Worm (Caenorhabditis elegans) whole organism, L3 larva: ENCODE results near the gene cyp-35A2.

Experiments
- R02D3.7 ChIP-seq: fragments of 150-350 bp; optimal IDR thresholded peaks from 2 replicates; lab custom pipeline; 2014; ENCODE audit warnings: missing biosample characterization, missing genetic modification characterization
- egl-27 ChIP-seq: sonication (generic microtip); optimal IDR thresholded peaks from 4 replicates; lab custom pipeline; 2017; ENCODE audit warnings: missing biosample characterization, missing genetic modification reagents, missing genetic modification characterization
- fkh-2 ChIP-seq: fragments of 150-350 bp; optimal IDR thresholded peaks from 2 replicates; lab custom pipeline; 2014; ENCODE audit warnings: missing biosample characterization, missing genetic modification reagents, missing genetic modification characterization
- hmg-11 ChIP-seq: sonication (generic microtip); optimal IDR thresholded peaks from 2 replicates; lab custom pipeline; 2016; ENCODE audit warnings: missing genetic modification characterization, missing compliant biosample characterization
- nhr-11 ChIP-seq: fragments of 150-350 bp; optimal IDR thresholded peaks from 2 replicates; lab custom pipeline; 2014; ENCODE audit warnings: missing biosample characterization, missing genetic modification characterization
- nhr-12 ChIP-seq: fragments of 150-350 bp; optimal IDR thresholded peaks from 2 replicates; lab custom pipeline; 2014; ENCODE audit warnings: missing biosample characterization, missing genetic modification characterization
- nhr-77 ChIP-seq: fragments of 150-350 bp; optimal IDR thresholded peaks from 2 replicates; lab custom pipeline; 2014; ENCODE audit warnings: missing biosample characterization, missing genetic modification characterization
- pha-4 ChIP-seq: fragments of 150-350 bp; optimal IDR thresholded peaks from 2 replicates; lab custom pipeline; 2014; ENCODE audit warnings: missing biosample characterization, missing genetic modification reagents, missing genetic modification characterization
- skn-1 ChIP-seq: fragments of 150-350 bp; optimal IDR thresholded peaks from 2 replicates; lab custom pipeline; 2014; ENCODE audit warnings: missing biosample characterization, missing genetic modification characterization
- unc-62 ChIP-seq: fragments of 150-350 bp; sonication (generic microtip); optimal IDR thresholded peaks from 4 replicates; lab custom pipeline; 2014; ENCODE audit warnings: missing biosample characterization, missing genetic modification reagents, missing genetic modification characterization
- zag-1 ChIP-seq: fragments of 150-350 bp; optimal IDR thresholded peaks from 2 replicates; lab custom pipeline; 2014; ENCODE audit warnings: missing biosample characterization, missing genetic modification characterization
- ztf-11 ChIP-seq: fragments of 150-350 bp; optimal IDR thresholded peaks from 2 replicates; lab custom pipeline; 2014; ENCODE audit warnings: missing biosample characterization, missing genetic modification characterization

DNA sequence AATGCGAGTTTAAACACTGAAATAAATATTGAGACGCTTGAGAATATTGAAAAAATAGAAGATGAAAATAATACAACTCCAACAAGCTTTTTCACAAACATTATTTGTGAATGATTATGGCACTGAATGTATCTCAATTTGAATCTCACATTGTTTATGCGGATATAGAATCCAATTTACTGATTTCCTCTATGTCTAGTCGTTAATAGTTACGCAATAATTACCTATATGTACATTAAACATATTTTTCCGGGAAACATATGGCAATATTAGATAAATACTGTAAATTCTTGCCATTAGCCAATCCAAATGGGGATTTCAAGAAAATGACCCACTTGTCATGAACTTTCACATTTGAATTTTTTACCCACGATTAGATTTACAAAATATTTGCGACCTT lies 31.4 kb upstream of the cyp-35A2 start, which contains the start of gene srx-9:
- no peak for TF ChIP-seq unc-62 (GFP tag; lab: Kevin White, UChicago)
- no peak for TF ChIP-seq nhr-11 (tag; lab: Kevin White, UChicago)
- no peak for TF ChIP-seq egl-27 (tag; lab: Kevin White, UChicago)
- TF ChIP-seq skn-1 (tag; lab: Kevin White, UChicago) = no peak
- no peak for TF ChIP-seq R02D3.7 (tag; lab: Kevin White, UChicago)
- TF ChIP-seq zag-1 (tag; lab: Kevin White, UChicago) = no peak
- TF ChIP-seq nhr-77 (tag; lab: Kevin White, UChicago) = no peak
- no peak for TF ChIP-seq ztf-11 (tag; lab: Kevin White, UChicago)
- no peak for TF ChIP-seq hmg-11 (tag; lab: Kevin White, UChicago)
- no peak for TF ChIP-seq fkh-2 (tag; lab: Kevin White, UChicago)
- no peak for TF ChIP-seq nhr-12 (tag; lab: Kevin White, UChicago)
- no peak for TF ChIP-seq pha-4
